Fruit fly (Drosophila melanogaster): ENCODE measurements around the gene mRpL45.
A peak's percentile ranks its signal among the peaks of the same experiment; 100 is the strongest.

Gene mRpL45

dm6 chr3R:22596450-22596849, 21.8 kb upstream of the mRpL45 start (continued):
- TF ChIP-seq CG9609 (GFP tag; optimal IDR thresholded peaks at IDR 0.05): no peak
- TF ChIP-seq croc (GFP tag; conservative IDR thresholded peaks at IDR 0.05): no peak
- no peak for TF ChIP-seq salm (tag; optimal IDR thresholded peaks at IDR 0.05)
- TF ChIP-seq CG7357 (GFP tag; IDR thresholded peaks at IDR 0.05): no peak
- peak; percentile 9 for TF ChIP-seq CG10274 (GFP tag; optimal IDR thresholded peaks at IDR 0.05)
- peak; percentile 40 for TF ChIP-seq org-1 (GFP tag; optimal IDR thresholded peaks at IDR 0.05)
- peak; percentile 29 for TF ChIP-seq CG3281 (GFP tag; optimal IDR thresholded peaks at IDR 0.05)
- TF ChIP-seq zen (tag; optimal IDR thresholded peaks at IDR 0.05): no peak
- no peak for TF ChIP-seq Mrtf (GFP tag; IDR thresholded peaks at IDR 0.05)
- TF ChIP-seq CG11696 (GFP tag; IDR thresholded peaks at IDR 0.05): no peak; the same call in 1 of the 2 replicates
- TF ChIP-seq CG15269 (tag; optimal IDR thresholded peaks at IDR 0.05): peak; percentile 33
- no peak for TF ChIP-seq Antp (GFP tag; optimal IDR thresholded peaks at IDR 0.05)
- TF ChIP-seq CG7987 (GFP tag; optimal IDR thresholded peaks at IDR 0.05): peak; percentile 76
- TF ChIP-seq dmrt99B (tag; optimal IDR thresholded peaks at IDR 0.05): peak; percentile 34
- TF ChIP-seq CG9876 (GFP tag; optimal IDR thresholded peaks at IDR 0.05): no peak
- TF ChIP-seq yki (optimal IDR thresholded peaks at IDR 0.05): no peak
- no peak for TF ChIP-seq CG15011 (GFP tag; optimal IDR thresholded peaks at IDR 0.05)
- TF ChIP-seq CG1647 (GFP tag; optimal IDR thresholded peaks at IDR 0.05): no peak
- no peak for TF ChIP-seq ash1 (GFP tag; optimal IDR thresholded peaks at IDR 0.05)
- TF ChIP-seq CG14050 (GFP tag; IDR thresholded peaks at IDR 0.05): 0 out of 3 replicates have a peak, but pooled peaks have one; percentile 23
- TF ChIP-seq grau (tag; optimal IDR thresholded peaks at IDR 0.05): no peak
- no peak for TF ChIP-seq CG15073 (GFP tag; optimal IDR thresholded peaks at IDR 0.05)
- TF ChIP-seq CG4282 (GFP tag; optimal IDR thresholded peaks at IDR 0.05): no peak
- TF ChIP-seq scrt (GFP tag; optimal IDR thresholded peaks at IDR 0.05): peak; percentile 12
- TF ChIP-seq ase (GFP tag; IDR thresholded peaks at IDR 0.05): peak; percentile 54; the same call in 1 of the 3 replicates
- no peak for TF ChIP-seq Scr (GFP tag; IDR thresholded peaks at IDR 0.05; ENCODE audit: partially characterized antibody)
- TF ChIP-seq CG10431 (GFP tag; optimal IDR thresholded peaks at IDR 0.05): no peak
- peak; percentile 70 for TF ChIP-seq MTF-1 (GFP tag; optimal IDR thresholded peaks at IDR 0.05; ENCODE audit: borderline replicate concordance)
- TF ChIP-seq hkb (optimal IDR thresholded peaks at IDR 0.05): no peak
- peak; percentile 76 for TF ChIP-seq hkb (GFP tag; IDR thresholded peaks at IDR 0.05)
- no peak for TF ChIP-seq CG5245 (GFP tag; optimal IDR thresholded peaks at IDR 0.05)
- TF ChIP-seq HmgZ (tag; optimal IDR thresholded peaks at IDR 0.05): peak; percentile 56
- no peak for TF ChIP-seq CG3163 (GFP tag; optimal IDR thresholded peaks at IDR 0.05)
- TF ChIP-seq CG17829 (tag; optimal IDR thresholded peaks at IDR 0.05): no peak
- TF ChIP-seq E2f2 (GFP tag; IDR thresholded peaks at IDR 0.05): peak; percentile 33; the same call in 1 of the 2 replicates
- no peak for TF ChIP-seq CG30403 (GFP tag; optimal IDR thresholded peaks at IDR 0.05)
- peak; percentile 47 for TF ChIP-seq gro (GFP tag; optimal IDR thresholded peaks at IDR 0.05)
- TF ChIP-seq CG7928 (GFP tag; optimal IDR thresholded peaks at IDR 0.05): no peak
- TF ChIP-seq NK7.1 (GFP tag; optimal IDR thresholded peaks at IDR 0.05): no peak
- no peak for TF ChIP-seq CTCF (GFP tag; optimal IDR thresholded peaks at IDR 0.05)
- TF ChIP-seq CG5953 (GFP tag; IDR thresholded peaks at IDR 0.05): no peak
- TF ChIP-seq Atf3 (GFP tag; optimal IDR thresholded peaks at IDR 0.05): no peak
- TF ChIP-seq ham (GFP tag; IDR thresholded peaks at IDR 0.05): no peak
- TF ChIP-seq CG9727 (GFP tag; optimal IDR thresholded peaks at IDR 0.05): peak; percentile 65
- peak; percentile 61 for TF ChIP-seq CG2202 (tag; optimal IDR thresholded peaks at IDR 0.05)
- no peak for TF ChIP-seq Kr (GFP tag; optimal IDR thresholded peaks at IDR 0.05)
- TF ChIP-seq CG8944 (GFP tag; optimal IDR thresholded peaks at IDR 0.05): peak; percentile 5
- peak; percentile 52; the same call in 1 of the 2 replicates for TF ChIP-seq CG11247 (GFP tag; IDR thresholded peaks at IDR 0.05)
- TF ChIP-seq btn (GFP tag; optimal IDR thresholded peaks at IDR 0.05): no peak
- TF ChIP-seq CG31365 (tag; optimal IDR thresholded peaks at IDR 0.05): no peak
- TF ChIP-seq nerfin-1 (tag; optimal IDR thresholded peaks at IDR 0.05): no peak
- 0 out of 2 replicates have a peak, but pooled peaks have one; percentile 35 for TF ChIP-seq sna (GFP tag; IDR thresholded peaks at IDR 0.05; ENCODE audit: partially characterized antibody)
- no peak for TF ChIP-seq CG9437 (GFP tag; optimal IDR thresholded peaks at IDR 0.05)
